Worm (Caenorhabditis elegans) whole organism, midembryonic: ENCODE data around the gene srz-96.

ENCODE experiments used
- T22C8.4 ChIP-seq: fragments of 200-800 bp; sonication (Bioruptor generic); IDR thresholded peaks from 2 replicates; pipeline ENCODE4 v1.3.6; 2022; ENCODE audit warnings: missing genetic modification characterization, missing compliant biosample characterization
- cog-1 ChIP-seq: sonication (generic microtip); optimal IDR thresholded peaks from 2 replicates; lab custom pipeline; 2016; ENCODE audit warnings: missing genetic modification characterization, missing compliant biosample characterization
- flt-1 ChIP-seq: fragments of 200-800 bp; sonication (Bioruptor generic); IDR thresholded peaks from 2 replicates; pipeline ENCODE4 v1.3.6; 2022; ENCODE audit warnings: missing genetic modification characterization, missing compliant biosample characterization
- klf-2 ChIP-seq: fragments of 200-800 bp; sonication (Bioruptor generic); conservative IDR thresholded peaks from 2 replicates; pipeline ENCODE4 v1.3.6; 2022; ENCODE audit warnings: missing genetic modification reagents, missing genetic modification characterization, missing compliant biosample characterization
- med-1 ChIP-seq: sonication (generic microtip); optimal IDR thresholded peaks from 2 replicates; lab custom pipeline; 2017; ENCODE audit warnings: missing genetic modification characterization, mild to moderate bottlenecking, missing compliant biosample characterization, antibody characterized with exemption, missing genetic modification reagents; ENCODE audit not compliant: insufficient read depth
- ref-1 ChIP-seq: fragments of 200-800 bp; sonication (Bioruptor generic); conservative IDR thresholded peaks from 2 replicates; pipeline ENCODE4 v1.3.6; 2022; ENCODE audit warnings: missing genetic modification reagents, missing genetic modification characterization, missing compliant biosample characterization
- tab-1 ChIP-seq: fragments of 200-800 bp; sonication (Bioruptor generic); IDR thresholded peaks from 2 replicates; pipeline ENCODE4 v1.3.6; 2022; ENCODE audit warnings: missing genetic modification characterization, missing compliant biosample characterization
- ztf-23 ChIP-seq: fragments of 200-800 bp; sonication (Bioruptor generic); IDR thresholded peaks from 2 replicates; pipeline ENCODE4 v1.3.6; 2022; ENCODE audit warnings: missing genetic modification reagents, missing genetic modification characterization, missing compliant biosample characterization
- ztf-29 ChIP-seq: fragments of 200-800 bp; sonication (Bioruptor generic); IDR thresholded peaks from 2 replicates; pipeline ENCODE4 v1.3.6; 2022; ENCODE audit warnings: missing genetic modification reagents, missing genetic modification characterization, missing compliant biosample characterization

- TF ChIP-seq ztf-29 (GFP tag; lab: Robert Waterston, UW), result no peak
- TF ChIP-seq tab-1 (GFP tag; lab: Robert Waterston, UW), result no peak
- TF ChIP-seq T22C8.4, result no peak
- TF ChIP-seq klf-2, result no peak
- no peak for TF ChIP-seq flt-1 (GFP tag; lab: Robert Waterston, UW)
- no peak for TF ChIP-seq med-1
- TF ChIP-seq ztf-23, result no peak
- TF ChIP-seq ref-1, result no peak
- TF ChIP-seq cog-1, result no peak
Observed at ce11 chrV:17170822-17171221, 28.2 kb upstream of the srz-96 start, which contains the start of gene srw-51.
